Worm (Caenorhabditis elegans): ENCODE results near the gene F13A2.3.

ce11 chrV:4400118-4400517 lies 4.0 kb upstream of the F13A2.3 start, which contains the start of gene F13A2.4:
- TF ChIP-seq mls-2 (tag; optimal IDR thresholded peaks at IDR 0.05) (no peak), nhr-237 (tag; optimal IDR thresholded peaks at IDR 0.05) (no peak), pha-4 (tag; optimal IDR thresholded peaks at IDR 0.05) (no peak), elt-1 (tag; optimal IDR thresholded peaks at IDR 0.05; ENCODE audit: borderline replicate concordance, insufficient read depth) (no peak)
